Fruit fly (Drosophila melanogaster): ENCODE measurements around the gene CG43450.

- TF ChIP-seq Clk (GFP tag; optimal IDR thresholded peaks at IDR 0.05) (no peak), Mnt (GFP tag; optimal IDR thresholded peaks at IDR 0.05) (no peak), CG33017 (tag; optimal IDR thresholded peaks at IDR 0.05) (no peak), CG5204 (GFP tag; optimal IDR thresholded peaks at IDR 0.05) (no peak), kay (GFP tag; ENCODE audit: borderline replicate concordance) (no peak), cnc (optimal IDR thresholded peaks at IDR 0.05) (no peak), Crg-1 (GFP tag; optimal IDR thresholded peaks at IDR 0.05) (no peak), tj (GFP tag; optimal IDR thresholded peaks at IDR 0.05) (no peak), ovo (GFP tag; optimal IDR thresholded peaks at IDR 0.05) (no peak), Hr96 (GFP tag; optimal IDR thresholded peaks at IDR 0.05) (no peak), CG7045 (GFP tag; optimal IDR thresholded peaks at IDR 0.05) (no peak), CG11617 (GFP tag; optimal IDR thresholded peaks at IDR 0.05) (no peak), CG1620 (GFP tag; optimal IDR thresholded peaks at IDR 0.05) (no peak), CG7101 (tag; optimal IDR thresholded peaks at IDR 0.05) (no peak)
Measured at dm6 chr3R:12185615-12186014, 9.5 kb upstream of the CG43450 start.
